Worm (Caenorhabditis elegans) whole organism, L3 larva: ENCODE results near the gene arl-6.
"Not testable (repeated sequence)": the region's sequence is repeated elsewhere in the genome, so short reads cannot be mapped to it uniquely, and the experiment has no call there.

Experiments
- ZK546.5 ChIP-seq: sonication (generic microtip); optimal IDR thresholded peaks from 2 replicates; lab custom pipeline; 2017; ENCODE audit warnings: missing biosample characterization, missing genetic modification characterization
- ceh-16 ChIP-seq: sonication (generic microtip); optimal IDR thresholded peaks from 2 replicates; lab custom pipeline; 2017; ENCODE audit warnings: missing biosample characterization, missing genetic modification characterization
- ceh-82 ChIP-seq: fragments of 150-350 bp; optimal IDR thresholded peaks from 2 replicates; lab custom pipeline; 2014; ENCODE audit warnings: missing biosample characterization, missing genetic modification characterization
- ceh-9 ChIP-seq: sonication (generic microtip); optimal IDR thresholded peaks from 2 replicates; lab custom pipeline; 2018; ENCODE audit warnings: missing biosample characterization, missing genetic modification characterization
- egl-5 ChIP-seq: fragments of 150-350 bp; optimal IDR thresholded peaks from 2 replicates; lab custom pipeline; 2017; ENCODE audit warnings: missing biosample characterization, missing genetic modification reagents, missing genetic modification characterization, inconsistent platforms
- elt-1 ChIP-seq: fragments of 150-350 bp; optimal IDR thresholded peaks from 2 replicates; lab custom pipeline; 2014; ENCODE audit warnings: missing biosample characterization, missing genetic modification characterization
- elt-2 ChIP-seq: sonication (generic microtip); optimal IDR thresholded peaks from 2 replicates; lab custom pipeline; 2016; ENCODE audit warnings: missing genetic modification reagents, mild to moderate bottlenecking, missing genetic modification characterization, missing compliant biosample characterization
- elt-3 ChIP-seq, 3 experiments: fragments of 150-350 bp in 1 of 3; sonication (generic microtip) in 2 of 3; optimal IDR thresholded peaks; 2 replicates in 2 of 3; 4 replicates in 1 of 3; lab custom pipeline; 2014 to 2017; ENCODE audit warnings: missing biosample characterization in 3 of 3, missing genetic modification characterization in 3 of 3
- eor-1 ChIP-seq, 2 experiments: fragments of 150-350 bp; optimal IDR thresholded peaks; 2 replicates each; lab custom pipeline; 2014 to 2018; ENCODE audit warnings: missing biosample characterization in 2 of 2, missing genetic modification characterization in 2 of 2
- fos-1 ChIP-seq: fragments of 150-350 bp; optimal IDR thresholded peaks from 2 replicates; lab custom pipeline; 2014; ENCODE audit warnings: missing biosample characterization, missing genetic modification characterization
- lin-15B ChIP-seq: fragments of 150-350 bp; optimal IDR thresholded peaks from 2 replicates; lab custom pipeline; 2014; ENCODE audit warnings: missing biosample characterization, missing genetic modification characterization
- lin-39 ChIP-seq: fragments of 150-350 bp; optimal IDR thresholded peaks from 2 replicates; lab custom pipeline; 2018; ENCODE audit warnings: missing biosample characterization, missing genetic modification reagents, missing genetic modification characterization
- lsy-12 ChIP-seq: sonication (generic microtip); optimal IDR thresholded peaks from 2 replicates; lab custom pipeline; 2016; ENCODE audit warnings: mild to moderate bottlenecking, missing genetic modification characterization, missing compliant biosample characterization
- mdl-1 ChIP-seq: fragments of 150-350 bp; optimal IDR thresholded peaks from 2 replicates; lab custom pipeline; 2014; ENCODE audit warnings: missing biosample characterization, missing genetic modification characterization
- mml-1 ChIP-seq: fragments of 150-350 bp; sonication (generic microtip); optimal IDR thresholded peaks from 3 replicates; lab custom pipeline; 2014; ENCODE audit warnings: missing biosample characterization, missing genetic modification characterization
- nfya-1 ChIP-seq: sonication (generic microtip); optimal IDR thresholded peaks from 2 replicates; lab custom pipeline; 2017; ENCODE audit warnings: missing genetic modification characterization, mild to moderate bottlenecking, missing compliant biosample characterization, antibody characterized with exemption, moderate library complexity; ENCODE audit not compliant: insufficient read depth
- nhr-11 ChIP-seq: fragments of 150-350 bp; optimal IDR thresholded peaks from 2 replicates; lab custom pipeline; 2014; ENCODE audit warnings: missing biosample characterization, missing genetic modification characterization
- nhr-12 ChIP-seq: fragments of 150-350 bp; optimal IDR thresholded peaks from 2 replicates; lab custom pipeline; 2014; ENCODE audit warnings: missing biosample characterization, missing genetic modification characterization
- nhr-23 ChIP-seq: fragments of 150-350 bp; optimal IDR thresholded peaks from 2 replicates; lab custom pipeline; 2014; ENCODE audit warnings: missing biosample characterization, missing genetic modification reagents, missing genetic modification characterization
- nhr-237 ChIP-seq: fragments of 150-350 bp; optimal IDR thresholded peaks from 2 replicates; lab custom pipeline; 2014; ENCODE audit warnings: missing biosample characterization, missing genetic modification characterization
- nhr-25 ChIP-seq: sonication (generic microtip); optimal IDR thresholded peaks from 2 replicates; lab custom pipeline; 2017; ENCODE audit warnings: missing biosample characterization, missing genetic modification characterization
- nhr-28 ChIP-seq: fragments of 150-350 bp; optimal IDR thresholded peaks from 2 replicates; lab custom pipeline; 2014; ENCODE audit warnings: missing biosample characterization, missing genetic modification characterization
- nhr-43 ChIP-seq: sonication (generic microtip); optimal IDR thresholded peaks from 2 replicates; lab custom pipeline; 2016; ENCODE audit warnings: mild to moderate bottlenecking, missing genetic modification characterization, missing compliant biosample characterization; ENCODE audit not compliant: poor library complexity, severe bottlenecking
- nhr-77 ChIP-seq: fragments of 150-350 bp; optimal IDR thresholded peaks from 2 replicates; lab custom pipeline; 2014; ENCODE audit warnings: missing biosample characterization, missing genetic modification characterization
- pha-4 ChIP-seq: fragments of 150-350 bp; optimal IDR thresholded peaks from 2 replicates; lab custom pipeline; 2014; ENCODE audit warnings: missing biosample characterization, missing genetic modification reagents, missing genetic modification characterization
- pqm-1 ChIP-seq: fragments of 150-350 bp; optimal IDR thresholded peaks from 2 replicates; lab custom pipeline; 2017; ENCODE audit warnings: missing biosample characterization, missing genetic modification characterization, inconsistent platforms
- skn-1 ChIP-seq: fragments of 150-350 bp; optimal IDR thresholded peaks from 2 replicates; lab custom pipeline; 2014; ENCODE audit warnings: missing biosample characterization, missing genetic modification characterization
- unc-39 ChIP-seq: sonication (generic microtip); optimal IDR thresholded peaks from 4 replicates; lab custom pipeline; 2017; ENCODE audit warnings: missing biosample characterization, missing genetic modification characterization
- unc-62 ChIP-seq: fragments of 150-350 bp; sonication (generic microtip); optimal IDR thresholded peaks from 4 replicates; lab custom pipeline; 2014; ENCODE audit warnings: missing biosample characterization, missing genetic modification reagents, missing genetic modification characterization
- zag-1 ChIP-seq: fragments of 150-350 bp; optimal IDR thresholded peaks from 2 replicates; lab custom pipeline; 2014; ENCODE audit warnings: missing biosample characterization, missing genetic modification characterization
- ztf-4 ChIP-seq: fragments of 150-350 bp; optimal IDR thresholded peaks from 2 replicates; lab custom pipeline; 2014; ENCODE audit warnings: missing biosample characterization, missing genetic modification characterization

The arl-6 gene

DNA sequence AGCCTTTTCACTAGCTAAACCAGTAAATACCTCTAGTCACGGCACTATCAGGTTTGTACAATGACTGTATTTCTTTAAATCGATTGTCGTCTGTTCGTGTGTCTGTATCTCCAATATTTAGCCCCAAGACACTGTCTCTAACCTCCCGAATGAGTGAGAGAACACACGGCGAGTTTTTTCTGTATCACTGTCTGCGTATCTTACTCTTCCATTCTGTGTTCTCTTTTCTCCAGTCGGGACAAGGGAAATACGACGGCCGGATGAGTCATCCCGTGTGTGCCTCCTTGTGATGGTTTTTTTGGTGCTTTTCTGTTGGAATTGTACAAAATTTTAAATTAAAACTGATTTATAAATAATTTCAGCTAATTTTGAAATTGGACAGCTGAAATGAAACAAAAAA is 18.6 kb downstream of the arl-6 start (continued):
- TF ChIP-seq mdl-1 (tag; lab: Kevin White, UChicago) (no peak), eor-1 (tag; optimal IDR thresholded peaks at IDR 0.05; lab: Kevin White, UChicago) (no peak), skn-1 (tag; lab: Kevin White, UChicago) (peak; percentile 62), ZK546.5 (tag; lab: Kevin White, UChicago) (no peak)

DNA sequence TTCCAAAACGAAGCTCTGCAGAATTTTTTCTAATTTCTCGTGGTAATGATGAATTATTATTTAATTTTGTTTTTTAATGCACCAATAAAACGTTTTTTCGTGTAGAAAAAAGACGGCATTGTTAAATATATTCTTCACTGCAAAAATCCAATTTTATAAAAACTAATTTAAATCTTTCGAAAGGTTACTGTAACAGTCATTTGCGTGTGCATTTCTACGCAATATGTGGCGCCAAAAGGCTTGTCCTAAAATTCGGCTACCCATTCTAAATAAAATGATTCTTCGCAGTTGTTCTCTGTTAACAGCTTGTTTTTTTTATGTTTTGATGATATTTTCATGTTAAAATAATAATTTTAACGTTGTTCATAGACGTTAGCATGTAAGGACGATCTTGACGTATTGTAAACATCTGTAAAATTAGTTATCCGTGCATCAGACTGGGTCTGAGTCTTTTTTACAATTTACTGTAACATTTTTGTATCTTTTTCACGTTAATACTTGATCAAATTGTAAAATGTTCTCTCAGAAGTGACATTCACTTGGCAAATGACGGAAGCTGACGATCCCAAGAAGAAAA is 22.0 kb downstream of the arl-6 start, which contains the start of gene mip-1:
Gene mip-1 (plus strand): TSS at position 527 of the 577 bp plus-strand sequence.
- TF ChIP-seq pqm-1 (tag; lab: Kevin White, UChicago) (no peak), zag-1 (tag; lab: Kevin White, UChicago) (no peak), lin-39 (tag; lab: Kevin White, UChicago) (no peak), nhr-28 (tag; lab: Kevin White, UChicago) (no peak), elt-3 (tag; optimal IDR thresholded peaks at IDR 0.05; lab: Kevin White, UChicago) (no peak), ceh-16 (tag; lab: Kevin White, UChicago) (no peak), nhr-11 (tag; lab: Kevin White, UChicago) (no peak), nhr-77 (tag; lab: Kevin White, UChicago) (no peak), ceh-82 (no peak), elt-2 (tag; lab: Kevin White, UChicago) (no peak), nfya-1 (no peak), fos-1 (no peak)
- TF ChIP-seq, all 47 proteins: peak for 0

- TF ChIP-seq pha-4 (tag; lab: Kevin White, UChicago) (peak; percentile 48), nhr-28 (tag; lab: Kevin White, UChicago) (no peak), pqm-1 (tag; lab: Kevin White, UChicago) (no peak), unc-62 (GFP tag; lab: Kevin White, UChicago) (no peak), egl-5 (tag; lab: Kevin White, UChicago) (peak; percentile 44), nhr-23 (tag; lab: Kevin White, UChicago) (no peak), ztf-4 (tag; lab: Kevin White, UChicago) (no peak), nhr-11 (tag; lab: Kevin White, UChicago) (no peak), nhr-237 (tag; lab: Kevin White, UChicago) (no peak), nhr-12 (tag; lab: Kevin White, UChicago) (no peak), elt-3 (tag; optimal IDR thresholded peaks at IDR 0.05; lab: Kevin White, UChicago) (no peak), unc-39 (tag; lab: Kevin White, UChicago) (no peak), lin-15B (tag; lab: Kevin White, UChicago) (peak; percentile 20), skn-1 (tag; lab: Kevin White, UChicago) (no peak), elt-2 (tag; lab: Kevin White, UChicago) (no peak), elt-1 (tag; lab: Kevin White, UChicago) (no peak)
Measured at ce11 chrIII:4785714-4786113, 28.9 kb downstream of the arl-6 start, which contains the start of gene mel-28. TSS of gene mel-28 (plus strand) at chrIII:4786080.

ce11 chrIII:4785131-4785530 is 29.5 kb downstream of the arl-6 start, which contains the start of gene enu-3.2:
TSS of gene enu-3.2 (minus strand) at chrIII:4785235.
- TF ChIP-seq lsy-12 (tag; lab: Kevin White, UChicago); lin-39 (tag; lab: Kevin White, UChicago); ceh-82: not testable (repeated sequence)

DNA sequence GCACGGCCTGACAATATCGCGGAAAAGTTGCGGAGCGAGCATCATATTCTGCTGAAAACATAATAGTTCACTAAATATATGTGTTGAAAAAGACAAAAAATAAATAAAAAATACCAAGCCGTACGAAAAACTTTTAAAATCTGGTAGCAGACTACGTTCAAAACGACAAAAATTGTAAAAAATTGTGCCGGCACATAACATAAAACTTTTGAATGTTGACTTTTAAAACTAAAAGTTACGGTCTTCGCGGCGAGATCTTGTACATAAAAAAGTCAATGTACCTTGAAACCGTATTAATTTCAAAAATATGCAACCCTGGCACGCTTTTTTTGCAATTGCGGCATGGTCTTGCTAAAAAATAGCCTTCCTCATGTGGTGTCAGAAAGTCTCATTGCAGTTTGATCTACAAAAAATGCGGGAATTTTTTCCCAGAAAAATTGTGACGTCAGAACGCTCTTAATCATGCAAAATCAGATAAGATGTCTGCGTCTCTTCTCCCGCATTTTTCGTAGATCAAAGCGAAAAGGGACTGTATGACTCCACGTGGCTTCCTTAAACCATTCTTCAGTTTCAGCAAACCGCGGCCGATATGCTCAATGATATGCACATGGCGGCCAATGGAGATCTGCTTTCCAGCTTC is 32.6 kb downstream of the arl-6 start, which contains the start of the genes gex-5 and C38D4.10:
Gene gex-5 (minus strand): TSS at position 51 of the 640 bp plus-strand sequence.
Gene C38D4.10 (plus strand): TSS at position 590 of the 640 bp plus-strand sequence.
- TF ChIP-seq mml-1; ZK546.5 (tag; lab: Kevin White, UChicago); nhr-25 (tag; lab: Kevin White, UChicago): not testable (repeated sequence)

ce11 chrIII:4779855-4780254 is 34.8 kb downstream of the arl-6 start, which contains the start of gene B0393.9:
TSS of gene B0393.9 (minus strand) at chrIII:4780157.
- TF ChIP-seq nhr-43 (tag; lab: Kevin White, UChicago) (no peak), nhr-237 (tag; lab: Kevin White, UChicago) (no peak), elt-2 (tag; lab: Kevin White, UChicago) (peak; percentile 55), nhr-25 (tag; lab: Kevin White, UChicago) (no peak), skn-1 (tag; lab: Kevin White, UChicago) (no peak), ceh-9 (tag; lab: Kevin White, UChicago) (no peak), pqm-1 (tag; lab: Kevin White, UChicago) (peak; percentile 35)
